Worm (Caenorhabditis elegans): ENCODE data around the gene cysl-1.

ce11 chrX:9938091-9938490, 16.2 kb downstream of the cysl-1 start:
- TF ChIP-seq zag-1 (tag; optimal IDR thresholded peaks at IDR 0.05), result no peak
- TF ChIP-seq nhr-237 (tag; optimal IDR thresholded peaks at IDR 0.05), result no peak
- no peak for TF ChIP-seq lin-13 (GFP tag; optimal IDR thresholded peaks at IDR 0.05)
- no peak for TF ChIP-seq ama-1 (optimal IDR thresholded peaks at IDR 0.05)
- TF ChIP-seq nhr-6 (tag; optimal IDR thresholded peaks at IDR 0.05), result no peak
- no peak for TF ChIP-seq ceh-82 (tag; optimal IDR thresholded peaks at IDR 0.05)
- no peak for TF ChIP-seq nhr-129 (tag; optimal IDR thresholded peaks at IDR 0.05)
- TF ChIP-seq ZK546.5 (tag; optimal IDR thresholded peaks at IDR 0.05), result no peak
- no peak for TF ChIP-seq blmp-1 (tag; optimal IDR thresholded peaks at IDR 0.05; ENCODE audit: insufficient read depth)
